Worm (Caenorhabditis elegans) whole organism, mixed stage, embryonic: ENCODE results near the gene hlh-10.

Experiments
- M03D4.4 ChIP-seq: sonication (generic microtip); optimal IDR thresholded peaks from 2 replicates; lab custom pipeline; 2017; ENCODE audit warnings: mild to moderate bottlenecking, missing genetic modification characterization, missing compliant biosample characterization
- bed-3 ChIP-seq: fragments of 200-800 bp; sonication (Bioruptor generic); optimal IDR thresholded peaks from 3 replicates; lab custom pipeline; 2018; ENCODE audit warnings: mild to moderate bottlenecking, missing genetic modification characterization, moderate library complexity, missing compliant biosample characterization
- blmp-1 ChIP-seq: fragments of 150-350 bp; optimal IDR thresholded peaks from 2 replicates; lab custom pipeline; 2014; ENCODE audit warnings: missing biosample characterization, missing genetic modification characterization
- ceh-43 ChIP-seq: fragments of 200-800 bp; sonication (Bioruptor generic); optimal IDR thresholded peaks from 2 replicates; lab custom pipeline; 2018; ENCODE audit warnings: mild to moderate bottlenecking, missing genetic modification characterization, moderate library complexity, missing compliant biosample characterization
- ceh-83 ChIP-seq: fragments of 200-800 bp; sonication (Bioruptor generic); optimal IDR thresholded peaks from 2 replicates; lab custom pipeline; 2018; ENCODE audit warnings: mild to moderate bottlenecking, missing genetic modification characterization, missing compliant biosample characterization
- ces-1 ChIP-seq: fragments of 150-350 bp; optimal IDR thresholded peaks from 2 replicates; lab custom pipeline; 2014; ENCODE audit warnings: missing biosample characterization, missing genetic modification reagents, missing genetic modification characterization
- cnd-1 ChIP-seq: fragments of 200-800 bp; sonication (Bioruptor generic); optimal IDR thresholded peaks from 2 replicates; lab custom pipeline; 2018; ENCODE audit warnings: mild to moderate bottlenecking, missing genetic modification characterization, missing compliant biosample characterization
- drap-1 ChIP-seq: fragments of 200-800 bp; sonication (Bioruptor generic); optimal IDR thresholded peaks from 3 replicates; lab custom pipeline; 2018; ENCODE audit warnings: mild to moderate bottlenecking, missing genetic modification characterization, missing compliant biosample characterization
- elt-3 ChIP-seq: fragments of 150-350 bp; optimal IDR thresholded peaks from 2 replicates; lab custom pipeline; 2014; ENCODE audit warnings: missing biosample characterization, missing genetic modification characterization
- flh-1 ChIP-seq: fragments of 200-800 bp; sonication (Bioruptor generic); optimal IDR thresholded peaks from 2 replicates; lab custom pipeline; 2018; ENCODE audit warnings: mild to moderate bottlenecking, missing genetic modification characterization, moderate library complexity, missing compliant biosample characterization
- hlh-1 ChIP-seq: fragments of 150-350 bp; optimal IDR thresholded peaks from 2 replicates; lab custom pipeline; 2014; ENCODE audit warnings: missing biosample characterization, missing genetic modification reagents, missing genetic modification characterization
- lin-32 ChIP-seq: fragments of 200-800 bp; sonication (Bioruptor generic); optimal IDR thresholded peaks from 2 replicates; lab custom pipeline; 2018; ENCODE audit warnings: mild to moderate bottlenecking, missing genetic modification characterization, missing compliant biosample characterization
- mab-5 ChIP-seq: fragments of 150-350 bp; optimal IDR thresholded peaks from 2 replicates; lab custom pipeline; 2014; ENCODE audit warnings: missing biosample characterization, missing genetic modification characterization
- mep-1 ChIP-seq: fragments of 150-350 bp; optimal IDR thresholded peaks from 2 replicates; lab custom pipeline; 2017; ENCODE audit warnings: missing biosample characterization, missing genetic modification reagents, missing genetic modification characterization, inconsistent platforms
- mls-2 ChIP-seq: sonication (generic microtip); optimal IDR thresholded peaks from 2 replicates; lab custom pipeline; 2016; ENCODE audit warnings: mild to moderate bottlenecking, missing genetic modification characterization, moderate library complexity, missing compliant biosample characterization
- nhr-12 ChIP-seq: fragments of 150-350 bp; optimal IDR thresholded peaks from 2 replicates; lab custom pipeline; 2014; ENCODE audit warnings: missing biosample characterization, missing genetic modification characterization
- nhr-237 ChIP-seq: fragments of 150-350 bp; optimal IDR thresholded peaks from 2 replicates; lab custom pipeline; 2014; ENCODE audit warnings: missing biosample characterization, missing genetic modification characterization
- pha-4 ChIP-seq: fragments of 150-350 bp; optimal IDR thresholded peaks from 2 replicates; lab custom pipeline; 2018; ENCODE audit warnings: missing biosample characterization, missing genetic modification reagents, missing genetic modification characterization
- sptf-1 ChIP-seq: sonication (generic microtip); optimal IDR thresholded peaks from 2 replicates; lab custom pipeline; 2017; ENCODE audit warnings: mild to moderate bottlenecking, missing genetic modification characterization, moderate library complexity, missing compliant biosample characterization
- unc-120 ChIP-seq: sonication (generic microtip); optimal IDR thresholded peaks from 2 replicates; lab custom pipeline; 2017; ENCODE audit warnings: missing genetic modification characterization, missing compliant biosample characterization; ENCODE audit not compliant: poor library complexity, severe bottlenecking
- unc-39 ChIP-seq: fragments of 150-350 bp; optimal IDR thresholded peaks from 2 replicates; lab custom pipeline; 2014; ENCODE audit warnings: missing biosample characterization, missing genetic modification characterization
- unc-62 ChIP-seq: fragments of 150-350 bp; optimal IDR thresholded peaks from 2 replicates; lab custom pipeline; 2014; ENCODE audit warnings: missing biosample characterization, missing genetic modification reagents, missing genetic modification characterization
- zip-8 ChIP-seq: fragments of 150-350 bp; optimal IDR thresholded peaks from 2 replicates; lab custom pipeline; 2014; ENCODE audit warnings: missing biosample characterization, missing genetic modification characterization

The hlh-10 gene

ce11 chrV:9318046-9318445 is 36.0 kb upstream of the hlh-10 start, which contains the start of gene kvs-3:
kvs-3 (plus strand) TSS chrV:9318311.
- TF ChIP-seq bed-3 (GFP tag; lab: Kevin White, UChicago) (peak; percentile 5), sptf-1 (peak; percentile 57), mab-5 (tag; lab: Kevin White, UChicago) (no peak), ceh-83 (GFP tag; lab: Kevin White, UChicago) (peak; percentile 40), M03D4.4 (tag; lab: Kevin White, UChicago) (peak; percentile 6), unc-120 (tag; lab: Kevin White, UChicago) (peak; percentile 58)

DNA sequence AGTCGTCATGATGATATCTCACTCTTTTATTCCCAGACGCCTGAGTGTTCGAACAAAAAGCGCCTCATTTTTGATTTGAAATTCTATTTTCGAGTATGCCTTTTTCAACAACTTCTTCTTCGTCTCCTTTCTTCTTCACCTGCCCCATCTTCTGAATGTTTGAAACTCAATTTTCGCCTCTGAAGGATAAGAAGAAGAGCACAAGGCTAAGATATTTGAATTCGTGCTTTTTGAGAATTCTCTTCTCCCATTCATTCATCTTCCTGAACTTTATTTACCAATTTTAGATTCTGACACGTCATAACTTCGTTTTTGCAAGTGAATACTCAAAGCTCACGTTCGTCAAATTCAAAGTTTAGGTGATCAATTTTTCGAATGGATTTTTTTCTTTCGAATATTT is 35.0 kb upstream of the hlh-10 start:
- peak; percentile 38 for TF ChIP-seq ces-1 (GFP tag; lab: Kevin White, UChicago)
- TF ChIP-seq mls-2 (tag; lab: Kevin White, UChicago), result no peak

DNA sequence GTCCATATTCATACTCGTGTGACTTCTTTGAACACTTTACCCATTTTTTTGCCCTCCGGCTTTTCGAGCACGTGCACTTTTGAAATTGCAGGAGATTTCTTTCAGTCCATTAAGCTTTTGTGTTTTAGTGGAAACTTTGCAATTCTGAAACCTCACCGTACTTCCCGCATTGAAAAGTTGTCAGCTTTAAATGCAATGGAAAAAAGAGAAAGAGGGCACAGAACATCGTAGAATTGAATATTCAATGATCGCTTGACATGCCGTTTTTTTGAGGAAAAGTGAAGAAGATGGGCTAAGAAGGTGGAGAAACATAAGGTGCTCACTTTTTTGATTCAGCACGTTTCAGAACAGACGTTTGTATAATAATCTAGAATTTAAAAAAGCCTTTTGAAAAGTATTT is 32.4 kb upstream of the hlh-10 start:
- no peak for TF ChIP-seq blmp-1 (tag; lab: Kevin White, UChicago)
- TF ChIP-seq drap-1 (GFP tag; lab: Kevin White, UChicago), result no peak
- TF ChIP-seq pha-4, result no peak

ce11 chrV:9312377-9312776 is 30.4 kb upstream of the hlh-10 start:
- no peak for TF ChIP-seq nhr-237 (tag; lab: Kevin White, UChicago)
- TF ChIP-seq M03D4.4 (tag; lab: Kevin White, UChicago), result no peak
- peak; percentile 2 for TF ChIP-seq ces-1 (GFP tag; lab: Kevin White, UChicago)

DNA sequence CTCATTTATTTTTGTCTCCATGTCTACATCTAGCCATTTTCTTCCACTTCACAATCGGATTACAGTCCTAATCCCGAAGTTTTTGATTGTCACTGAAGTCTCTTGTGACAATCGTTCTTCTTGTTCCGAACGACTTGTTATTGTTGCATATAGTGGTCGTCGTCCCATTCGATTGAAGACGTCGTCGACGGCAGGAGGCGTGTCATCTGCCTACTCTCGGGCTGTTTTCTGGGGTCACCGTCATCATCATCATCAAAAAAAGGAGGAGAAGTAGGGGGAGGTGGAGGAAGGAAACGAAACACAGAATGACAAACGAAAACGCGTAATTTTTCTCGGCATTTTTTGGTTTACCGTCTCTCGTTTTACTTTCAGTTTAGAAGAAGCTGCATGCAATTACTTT is 23.1 kb upstream of the hlh-10 start, which contains the start of gene F44A2.3:
Gene F44A2.3, plus strand, starts transcription at position 301 of the 400 bp plus-strand sequence.
- TF ChIP-seq ceh-43 (GFP tag; lab: Kevin White, UChicago), result no peak
- TF ChIP-seq unc-39 (tag; lab: Kevin White, UChicago), result no peak
- no peak for TF ChIP-seq flh-1 (GFP tag; lab: Kevin White, UChicago)
- no peak for TF ChIP-seq nhr-237 (tag; lab: Kevin White, UChicago)
- no peak for TF ChIP-seq cnd-1
- TF ChIP-seq unc-62 (GFP tag; lab: Kevin White, UChicago), result no peak
- TF ChIP-seq mep-1, result no peak
- TF ChIP-seq zip-8 (tag; lab: Kevin White, UChicago), result no peak
- no peak for TF ChIP-seq ceh-83 (GFP tag; lab: Kevin White, UChicago)
- TF ChIP-seq sptf-1, result no peak
- TF ChIP-seq lin-32 (GFP tag; lab: Kevin White, UChicago), result no peak
- TF ChIP-seq mab-5 (tag; lab: Kevin White, UChicago), result no peak

- no peak for TF ChIP-seq elt-3 (tag; lab: Kevin White, UChicago)
- no peak for TF ChIP-seq pha-4
- TF ChIP-seq hlh-1 (tag; lab: Kevin White, UChicago), result no peak
- no peak for TF ChIP-seq sptf-1
- no peak for TF ChIP-seq nhr-237 (tag; lab: Kevin White, UChicago)
- TF ChIP-seq, all 35 proteins: peak for 0
Observed at ce11 chrV:9303026-9303425, 21.0 kb upstream of the hlh-10 start, which contains the start of gene nhr-39. nhr-39 (plus strand) TSS chrV:9303326.

- TF ChIP-seq unc-39 (tag; lab: Kevin White, UChicago) (no peak), blmp-1 (tag; lab: Kevin White, UChicago) (no peak), nhr-12 (no peak)
- TF ChIP-seq, all 35 proteins: peak for 0
Observed at ce11 chrV:9297332-9297731, 15.3 kb upstream of the hlh-10 start, which contains the start of gene F44A2.5. F44A2.5 (plus strand) TSS chrV:9297632.

- TF ChIP-seq flh-1 (GFP tag; lab: Kevin White, UChicago) (no peak), lin-32 (GFP tag; lab: Kevin White, UChicago) (no peak), unc-120 (tag; lab: Kevin White, UChicago) (peak; percentile 49), unc-62 (GFP tag; lab: Kevin White, UChicago) (peak; percentile 18), pha-4 (peak; percentile 12), nhr-12 (no peak)
Observed at ce11 chrV:9295581-9295980, 13.6 kb upstream of the hlh-10 start.
